Fruit fly (Drosophila melanogaster) whole organism, embryonic: Measurements from ENCODE around the gene CG5382.

Experiments used
- ATbp ChIP-seq: fragments of 200-800 bp; sonication (Bioruptor generic); optimal IDR thresholded peaks from 2 replicates; lab custom pipeline; 2017; ENCODE audit warnings: missing biosample characterization, mild to moderate bottlenecking, missing genetic modification characterization, missing genetic modification reagents
- Adf1 ChIP-seq: fragments of 200-800 bp; sonication (Bioruptor generic); IDR thresholded peaks from 2 replicates; pipeline ENCODE4 v1.3.6; 2022; ENCODE audit warnings: missing biosample characterization, missing genetic modification characterization
- C15 ChIP-seq: fragments of 200-800 bp; sonication (Bioruptor generic); IDR thresholded peaks from 3 replicates; pipeline ENCODE4 v1.3.6; 2022; ENCODE audit warnings: missing biosample characterization, missing genetic modification characterization
- CG1024 ChIP-seq: fragments of 200-800 bp; sonication (Bioruptor generic); IDR thresholded peaks from 2 replicates; pipeline ENCODE4 v1.3.6; 2022; ENCODE audit warnings: missing biosample characterization, missing genetic modification characterization
- CG10267 ChIP-seq: fragments of 200-800 bp; sonication (Bioruptor generic); optimal IDR thresholded peaks from 2 replicates; lab custom pipeline; 2018; ENCODE audit warnings: missing biosample characterization, mild to moderate bottlenecking, missing genetic modification characterization, moderate library complexity
- CG11696 ChIP-seq: fragments of 200-800 bp; sonication (Bioruptor generic); IDR thresholded peaks from 2 replicates; pipeline ENCODE4 v1.3.6; 2022; ENCODE audit warnings: missing biosample characterization, missing genetic modification characterization
- CG12071 ChIP-seq: fragments of 200-800 bp; sonication (Bioruptor generic); optimal IDR thresholded peaks from 3 replicates; lab custom pipeline; 2018; ENCODE audit warnings: missing biosample characterization, mild to moderate bottlenecking, missing genetic modification characterization
- CG12299 ChIP-seq: fragments of 200-800 bp; sonication (Bioruptor generic); optimal IDR thresholded peaks from 2 replicates; lab custom pipeline; 2018; ENCODE audit warnings: missing biosample characterization, mild to moderate bottlenecking, missing genetic modification characterization
- CG12391 ChIP-seq: fragments of 200-800 bp; sonication (Bioruptor generic); optimal IDR thresholded peaks from 3 replicates; lab custom pipeline; 2018; ENCODE audit warnings: missing biosample characterization, mild to moderate bottlenecking, missing genetic modification characterization, moderate library complexity
- CG12659 ChIP-seq: fragments of 200-800 bp; sonication (Bioruptor generic); optimal IDR thresholded peaks from 3 replicates; lab custom pipeline; 2017; ENCODE audit warnings: mild to moderate bottlenecking, missing biosample characterization, missing genetic modification reagents, missing genetic modification characterization
- CG12942 ChIP-seq: fragments of 200-800 bp; sonication (Bioruptor generic); optimal IDR thresholded peaks from 3 replicates; lab custom pipeline; 2016; ENCODE audit warnings: missing biosample characterization, missing genetic modification characterization
- CG14710 ChIP-seq: fragments of 200-800 bp; sonication (Bioruptor generic); optimal IDR thresholded peaks from 3 replicates; lab custom pipeline; 2019; ENCODE audit warnings: missing biosample characterization, mild to moderate bottlenecking, missing genetic modification characterization, moderate library complexity
- CG1603 ChIP-seq: fragments of 200-800 bp; sonication (Bioruptor generic); optimal IDR thresholded peaks from 2 replicates; lab custom pipeline; 2019; ENCODE audit warnings: missing biosample characterization, mild to moderate bottlenecking, missing genetic modification characterization, moderate library complexity
- CG16779 ChIP-seq: fragments of 200-800 bp; sonication (Bioruptor generic); IDR thresholded peaks from 2 replicates; pipeline ENCODE4 v1.3.6; 2022; ENCODE audit warnings: missing biosample characterization, missing genetic modification characterization
- CG2889 ChIP-seq: fragments of 200-800 bp; sonication (Bioruptor generic); IDR thresholded peaks from 3 replicates; pipeline ENCODE4 v1.3.6; 2022; ENCODE audit warnings: missing biosample characterization, missing genetic modification characterization
- CG32772 ChIP-seq: fragments of 200-800 bp; sonication (Bioruptor generic); IDR thresholded peaks from 2 replicates; pipeline ENCODE4 v1.3.6; 2022; ENCODE audit warnings: missing biosample characterization, missing genetic modification characterization
- CG33557 ChIP-seq: fragments of 200-800 bp; sonication (Bioruptor generic); optimal IDR thresholded peaks from 2 replicates; lab custom pipeline; 2019; ENCODE audit warnings: missing biosample characterization, mild to moderate bottlenecking, missing genetic modification characterization, moderate library complexity
- CG4424 ChIP-seq: fragments of 200-800 bp; sonication (Bioruptor generic); optimal IDR thresholded peaks from 3 replicates; lab custom pipeline; 2016; ENCODE audit warnings: missing biosample characterization, missing genetic modification characterization
- CG6272 ChIP-seq: fragments of 200-800 bp; sonication (Bioruptor generic); IDR thresholded peaks from 2 replicates; pipeline ENCODE4 v1.3.6; 2022; ENCODE audit warnings: missing biosample characterization, missing genetic modification characterization
- CG6654 ChIP-seq: fragments of 200-800 bp; sonication (Bioruptor generic); optimal IDR thresholded peaks from 2 replicates; lab custom pipeline; 2017; ENCODE audit warnings: missing biosample characterization, mild to moderate bottlenecking, missing genetic modification characterization
- Drgx ChIP-seq: fragments of 200-800 bp; sonication (Bioruptor generic); IDR thresholded peaks from 2 replicates; pipeline ENCODE4 v1.3.6; 2022; ENCODE audit warnings: missing biosample characterization, missing genetic modification characterization
- Fer3 ChIP-seq: fragments of 200-800 bp; sonication (Bioruptor generic); optimal IDR thresholded peaks from 2 replicates; lab custom pipeline; 2018; ENCODE audit warnings: missing biosample characterization, mild to moderate bottlenecking, missing genetic modification characterization, moderate library complexity
- Mad ChIP-seq: fragments of 200-800 bp; sonication (Bioruptor generic); optimal IDR thresholded peaks from 2 replicates; lab custom pipeline; 2016; ENCODE audit warnings: missing biosample characterization, missing genetic modification characterization
- Med ChIP-seq: fragments of 200-800 bp; sonication (Bioruptor generic); peaks from one replicate; lab custom pipeline; 2016; ENCODE audit warnings: missing biosample characterization, missing genetic modification characterization, mild to moderate bottlenecking, inconsistent platforms, moderate library complexity
- Ptx1 ChIP-seq: fragments of 200-800 bp; sonication (Bioruptor generic); IDR thresholded peaks from 2 replicates; pipeline ENCODE4 v1.3.6; 2022; ENCODE audit warnings: missing biosample characterization, missing genetic modification characterization
- Rfx ChIP-seq: fragments of 200-800 bp; sonication (Bioruptor generic); IDR thresholded peaks from 2 replicates; pipeline ENCODE4 v1.3.6; 2022; ENCODE audit warnings: missing biosample characterization, missing genetic modification characterization
- Six4 ChIP-seq: fragments of 200-800 bp; sonication (Bioruptor generic); optimal IDR thresholded peaks from 2 replicates; lab custom pipeline; 2016; ENCODE audit warnings: missing biosample characterization, missing genetic modification characterization
- Usf ChIP-seq: fragments of 200-800 bp; sonication (Bioruptor generic); optimal IDR thresholded peaks from 2 replicates; lab custom pipeline; 2017; ENCODE audit warnings: missing genotype, missing biosample characterization, missing genetic modification characterization
- abd-A ChIP-seq: fragments of 200-800 bp; sonication (Bioruptor generic); optimal IDR thresholded peaks from 3 replicates; lab custom pipeline; 2019; ENCODE audit warnings: missing biosample characterization, mild to moderate bottlenecking, missing genetic modification characterization, moderate library complexity
- ash1 ChIP-seq: fragments of 200-800 bp; sonication (Bioruptor generic); optimal IDR thresholded peaks from 2 replicates; lab custom pipeline; 2018; ENCODE audit warnings: missing biosample characterization, mild to moderate bottlenecking, missing genetic modification characterization
- br ChIP-seq: fragments of >200 bp; optimal IDR thresholded peaks from 2 replicates; lab custom pipeline; 2017
- chif ChIP-seq, 2 experiments: fragments of 200-800 bp; sonication (Bioruptor generic); optimal IDR thresholded peaks; 3 replicates each; lab custom pipeline; 2016; ENCODE audit warnings: missing biosample characterization in 2 of 2, missing genetic modification characterization in 2 of 2
- eve ChIP-seq, 2 experiments: fragments of >200 bp; optimal IDR thresholded peaks; 2 replicates each; lab custom pipeline; 2017; ENCODE audit warnings: missing biosample characterization in 2 of 2, missing genetic modification characterization in 2 of 2
- gfzf ChIP-seq: fragments of 200-800 bp; sonication (Bioruptor generic); optimal IDR thresholded peaks from 2 replicates; lab custom pipeline; 2016; ENCODE audit warnings: missing biosample characterization, mild to moderate bottlenecking, missing genetic modification characterization, moderate library complexity
- jigr1 ChIP-seq: fragments of 200-800 bp; sonication (Bioruptor generic); IDR thresholded peaks from 3 replicates; pipeline ENCODE4 v1.3.6; 2022; ENCODE audit warnings: missing biosample characterization, missing genetic modification characterization
- odd ChIP-seq: fragments of 200-800 bp; sonication (Bioruptor generic); optimal IDR thresholded peaks from 2 replicates; lab custom pipeline; 2017; ENCODE audit warnings: missing biosample characterization, mild to moderate bottlenecking, missing genetic modification characterization
- p53 ChIP-seq: fragments of 200-800 bp; sonication (Bioruptor generic); optimal IDR thresholded peaks from 2 replicates; lab custom pipeline; 2016; ENCODE audit warnings: missing biosample characterization, missing genetic modification characterization
- phol ChIP-seq: fragments of 200-800 bp; sonication (Bioruptor generic); optimal IDR thresholded peaks from 3 replicates; lab custom pipeline; 2018; ENCODE audit warnings: missing biosample characterization, mild to moderate bottlenecking, missing genetic modification characterization, moderate library complexity
- prd ChIP-seq, 3 experiments: fragments of >200 bp in 2 of 3; fragments of 200-800 bp in 1 of 3; sonication (Bioruptor generic) in 1 of 3; optimal IDR thresholded peaks in 2 of 3; IDR thresholded peaks in 1 of 3; 2 replicates in 2 of 3; 3 replicates in 1 of 3; pipeline versions ENCODE4 v1.3.6 to Lab custom; 2017 to 2022; ENCODE audit warnings: missing biosample characterization in 1 of 3, missing genetic modification characterization in 1 of 3
- salm ChIP-seq: fragments of 200-800 bp; sonication (Bioruptor generic); optimal IDR thresholded peaks from 2 replicates; lab custom pipeline; 2018; ENCODE audit warnings: missing biosample characterization, mild to moderate bottlenecking, missing genetic modification characterization
- scrt ChIP-seq: fragments of 200-800 bp; sonication (Bioruptor generic); optimal IDR thresholded peaks from 2 replicates; lab custom pipeline; 2018; ENCODE audit warnings: missing biosample characterization, mild to moderate bottlenecking, missing genetic modification characterization, moderate library complexity
- sens ChIP-seq: fragments of 200-800 bp; sonication (Bioruptor generic); peaks from one replicate; lab custom pipeline; 2016; ENCODE audit warnings: missing biosample characterization, missing genetic modification characterization
- stc ChIP-seq: fragments of 200-800 bp; sonication (Bioruptor generic); IDR thresholded peaks from 2 replicates; pipeline ENCODE4 v1.3.6; 2022; ENCODE audit warnings: missing biosample characterization, missing genetic modification characterization
- sug ChIP-seq: fragments of 200-800 bp; optimal IDR thresholded peaks from 2 replicates; lab custom pipeline; 2019; ENCODE audit warnings: missing biosample characterization, mild to moderate bottlenecking, missing genetic modification characterization, moderate library complexity
- tap ChIP-seq: fragments of 200-800 bp; optimal IDR thresholded peaks from 3 replicates; lab custom pipeline; 2019; ENCODE audit warnings: missing biosample characterization, mild to moderate bottlenecking, missing genetic modification characterization, moderate library complexity
- tio ChIP-seq: fragments of 200-800 bp; sonication (Bioruptor generic); optimal IDR thresholded peaks from 2 replicates; lab custom pipeline; 2017; ENCODE audit warnings: missing biosample characterization, missing genetic modification characterization, inconsistent platforms
- trh ChIP-seq: fragments of 200-800 bp; sonication (Bioruptor generic); optimal IDR thresholded peaks from 2 replicates; lab custom pipeline; 2016; ENCODE audit warnings: missing biosample characterization, missing genetic modification characterization
- twi ChIP-seq: fragments of 200-800 bp; optimal IDR thresholded peaks from 2 replicates; lab custom pipeline; 2019; ENCODE audit warnings: missing biosample characterization, mild to moderate bottlenecking, missing genetic modification characterization, moderate library complexity
- vvl ChIP-seq: fragments of 200-800 bp; sonication (Bioruptor generic); IDR thresholded peaks from 2 replicates; pipeline ENCODE4 v1.3.6; 2022; ENCODE audit warnings: missing biosample characterization, missing genetic modification characterization
- zfh1 ChIP-seq: fragments of 200-800 bp; sonication (Bioruptor generic); IDR thresholded peaks from 3 replicates; pipeline ENCODE4 v1.3.6; 2022; ENCODE audit warnings: missing biosample characterization, missing genetic modification characterization

Gene CG5382

DNA sequence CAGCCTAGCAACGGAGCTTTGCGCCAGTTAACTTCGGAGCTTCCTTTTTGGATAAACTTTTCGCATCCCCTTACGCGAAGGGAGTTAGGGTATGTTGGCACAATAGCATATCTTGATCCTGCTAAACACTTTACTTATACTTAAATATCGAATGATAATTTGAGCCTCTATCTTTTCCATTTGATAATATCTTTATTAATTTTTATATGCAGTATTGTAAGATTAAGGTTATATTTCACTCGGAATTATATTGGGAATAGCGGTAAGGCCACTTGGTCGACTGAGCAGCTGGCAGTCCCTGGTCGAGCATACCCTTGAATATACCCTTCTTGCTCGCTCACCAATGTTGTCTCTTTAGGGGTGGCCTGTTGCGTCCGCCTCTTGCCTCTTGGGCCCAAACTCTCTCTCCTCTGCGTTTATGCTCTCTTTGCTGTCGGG lies 3.0 kb upstream of the CG5382 start (continued):
- TF ChIP-seq CG16779 (GFP tag; lab: Robert Waterston, UW) (0 out of 2 replicates have a peak, but pooled peaks have one; percentile 10), CG12299 (tag; lab: Kevin White, UChicago) (peak; percentile 31), phol (tag; lab: Kevin White, UChicago) (peak; percentile 46), sug (tag; lab: Kevin White, UChicago) (peak; percentile 63), Mad (GFP tag; lab: Kevin White, UChicago) (no peak), Drgx (GFP tag; lab: Robert Waterston, UW) (peak; percentile 62), CG11696 (GFP tag; lab: Robert Waterston, UW) (no peak), CG12659 (GFP tag; lab: Kevin White, UChicago) (peak; percentile 59), CG12071 (GFP tag; lab: Kevin White, UChicago) (peak; percentile 6), tap (tag; lab: Kevin White, UChicago) (no peak), C15 (0 out of 3 replicates have a peak, but pooled peaks have one; percentile 49), trh (GFP tag; lab: Kevin White, UChicago) (peak; percentile 50), CG12942 (GFP tag; lab: Kevin White, UChicago) (peak; percentile 26), prd (optimal IDR thresholded peaks at IDR 0.05; lab: Kevin White, UChicago) (no peak), prd (GFP tag; IDR thresholded peaks at IDR 0.05; lab: Robert Waterston, UW) (peak; percentile 78), ATbp (GFP tag; lab: Kevin White, UChicago) (peak; percentile 54), tio (GFP tag; lab: Kevin White, UChicago) (peak; percentile 57), CG14710 (tag; lab: Kevin White, UChicago) (peak; percentile 7), CG6272 (peak; percentile 44), br (lab: Kevin White, UChicago) (no peak), CG32772 (GFP tag; lab: Robert Waterston, UW) (peak; percentile 58), sens (GFP tag; lab: Kevin White, UChicago) (peak; percentile 95), vvl (GFP tag; lab: Robert Waterston, UW) (peak; percentile 72), CG12391 (peak; percentile 62), Med (GFP tag; lab: Kevin White, UChicago) (peak; percentile 79), Usf (GFP tag; lab: Kevin White, UChicago) (no peak), CG10267 (peak; percentile 43), Rfx (GFP tag; lab: Robert Waterston, UW) (peak; percentile 78), salm (tag; lab: Kevin White, UChicago) (no peak), twi (tag; lab: Kevin White, UChicago) (no peak), CG2889 (GFP tag; lab: Robert Waterston, UW) (peak; percentile 74), eve (GFP tag; optimal IDR thresholded peaks at IDR 0.05; lab: Kevin White, UChicago) (no peak), gfzf (no peak), CG6654 (GFP tag; lab: Kevin White, UChicago) (no peak), Six4 (GFP tag; lab: Kevin White, UChicago) (peak; percentile 37), Adf1 (GFP tag; lab: Robert Waterston, UW) (peak; percentile 61), CG1603 (tag; lab: Kevin White, UChicago) (peak; percentile 34), odd (GFP tag; lab: Kevin White, UChicago) (peak; percentile 49), ash1 (GFP tag; lab: Kevin White, UChicago) (no peak), p53 (no peak), scrt (GFP tag; lab: Kevin White, UChicago) (peak; percentile 96), zfh1 (GFP tag; lab: Robert Waterston, UW) (peak; percentile 65; the same call in 2 of the 3 replicates), Ptx1 (GFP tag; lab: Robert Waterston, UW) (peak; percentile 82), CG33557 (GFP tag; lab: Kevin White, UChicago) (no peak), abd-A (tag; lab: Kevin White, UChicago) (no peak), CG4424 (GFP tag; lab: Kevin White, UChicago) (peak; percentile 59), jigr1 (GFP tag; lab: Robert Waterston, UW) (peak; percentile 60; the same call in 1 of the 3 replicates), stc (GFP tag; lab: Robert Waterston, UW) (peak; percentile 48), Fer3 (peak; percentile 55), chif (GFP tag; optimal IDR thresholded peaks at IDR 0.05; lab: Kevin White, UChicago) (peak in 1 of 2 experiments; percentile 13), CG1024 (GFP tag; lab: Robert Waterston, UW) (peak; percentile 49)
